Fruit fly (Drosophila melanogaster) whole organism, prepupa: ENCODE measurements around the gene CG5326.

Experiments
- CG10631 ChIP-seq: fragments of 200-800 bp; sonication (Bioruptor generic); optimal IDR thresholded peaks from 2 replicates; lab custom pipeline; 2016; ENCODE audit warnings: missing biosample characterization, missing genetic modification characterization
- CG10669 ChIP-seq: fragments of 200-800 bp; sonication (Bioruptor generic); optimal IDR thresholded peaks from 3 replicates; lab custom pipeline; 2018; ENCODE audit warnings: missing biosample characterization, mild to moderate bottlenecking, missing genetic modification characterization, moderate library complexity
- CG11294 ChIP-seq: fragments of 200-800 bp; sonication (Bioruptor generic); IDR thresholded peaks from 2 replicates; pipeline ENCODE4 v1.3.6; 2022; ENCODE audit warnings: missing biosample characterization, missing genetic modification characterization
- CG15336 ChIP-seq: fragments of 200-800 bp; sonication (Bioruptor generic); IDR thresholded peaks from 2 replicates; pipeline ENCODE4 v1.3.6; 2022; ENCODE audit warnings: missing biosample characterization, missing genetic modification characterization
- CG3032 ChIP-seq: fragments of 200-800 bp; optimal IDR thresholded peaks from 2 replicates; lab custom pipeline; 2019; ENCODE audit warnings: missing biosample characterization, mild to moderate bottlenecking, missing genetic modification characterization, moderate library complexity
- CG6854 ChIP-seq: fragments of 200-800 bp; sonication (Bioruptor generic); optimal IDR thresholded peaks from 2 replicates; lab custom pipeline; 2017; ENCODE audit warnings: missing biosample characterization, mild to moderate bottlenecking, missing genetic modification characterization
- Eip78C ChIP-seq: fragments of 200-800 bp; sonication (Bioruptor generic); peaks from one replicate; lab custom pipeline; 2016; ENCODE audit warnings: missing biosample characterization, missing genetic modification characterization
- Hr38 ChIP-seq: sonication (Bioruptor generic); optimal IDR thresholded peaks from 2 replicates; lab custom pipeline; 2016; ENCODE audit warnings: missing biosample characterization, missing genetic modification characterization
- Hr39 ChIP-seq: fragments of 200-800 bp; sonication (Bioruptor generic); optimal IDR thresholded peaks from 2 replicates; lab custom pipeline; 2016; ENCODE audit warnings: missing biosample characterization, missing genetic modification characterization
- acj6 ChIP-seq: fragments of 200-800 bp; sonication (Bioruptor generic); optimal IDR thresholded peaks from 3 replicates; lab custom pipeline; 2016; ENCODE audit warnings: missing biosample characterization, missing genetic modification characterization

DNA sequence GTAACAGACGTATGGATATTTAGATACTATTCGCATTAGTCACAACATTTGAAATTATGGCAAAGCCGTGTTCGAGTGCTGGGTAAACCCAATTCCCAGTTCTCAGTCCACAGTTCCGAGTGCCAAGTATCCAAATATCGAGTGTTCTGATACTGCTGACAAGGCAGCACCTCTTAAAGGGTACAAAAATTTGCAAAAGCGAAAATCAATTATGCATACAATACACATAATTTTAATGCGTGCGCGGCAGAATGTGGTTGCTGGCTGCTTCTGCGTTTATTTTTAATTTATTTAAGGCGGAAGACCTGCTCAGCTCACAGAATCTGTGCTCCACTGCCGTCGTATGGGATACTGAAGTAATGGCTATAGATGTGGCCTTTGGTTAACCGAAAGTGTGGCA, 13.0 kb upstream of the CG5326 start:
- TF ChIP-seq CG6854 (no peak), CG10669 (GFP tag; lab: Kevin White, UChicago) (no peak), CG11294 (GFP tag; lab: Robert Waterston, UW) (no peak), acj6 (GFP tag; lab: Kevin White, UChicago) (no peak), Hr38 (GFP tag; lab: Kevin White, UChicago) (no peak), Eip78C (no peak), CG15336 (no peak), CG3032 (tag; lab: Kevin White, UChicago) (no peak), CG10631 (GFP tag; lab: Kevin White, UChicago) (no peak), Hr39 (GFP tag; lab: Kevin White, UChicago) (no peak)
